Fruit fly (Drosophila melanogaster): ENCODE results near the gene hh.

hh gene

dm6 chr3R:23180980-23181630 lies 39.4 kb upstream of the hh start (continued):
- no peak for TF ChIP-seq grau (tag; optimal IDR thresholded peaks at IDR 0.05)
- no peak for TF ChIP-seq Nf-YA (GFP tag; IDR thresholded peaks at IDR 0.05)
- no peak for TF ChIP-seq disco-r (GFP tag; optimal IDR thresholded peaks at IDR 0.05)
- no peak for TF ChIP-seq CG42726 (GFP tag; IDR thresholded peaks at IDR 0.05; ENCODE audit: partially characterized antibody)
- peak; percentile 60 for TF ChIP-seq CG11504 (tag; optimal IDR thresholded peaks at IDR 0.05)
- peak; percentile 24 for TF ChIP-seq CG9727 (GFP tag; optimal IDR thresholded peaks at IDR 0.05)
- no peak for TF ChIP-seq vvl (GFP tag; IDR thresholded peaks at IDR 0.05)
- TF ChIP-seq Sry-δ (GFP tag; optimal IDR thresholded peaks at IDR 0.05), result no peak
- TF ChIP-seq CG11247 (GFP tag; IDR thresholded peaks at IDR 0.05), result no peak
- no peak for TF ChIP-seq sima (GFP tag; optimal IDR thresholded peaks at IDR 0.05)
- TF ChIP-seq org-1 (GFP tag; optimal IDR thresholded peaks at IDR 0.05), result no peak
- TF ChIP-seq seq (GFP tag; IDR thresholded peaks at IDR 0.05), result no peak
- TF ChIP-seq z (GFP tag; IDR thresholded peaks at IDR 0.05), result no peak
- TF ChIP-seq CG17802 (tag; optimal IDR thresholded peaks at IDR 0.05), result no peak
- TF ChIP-seq CG17385 (GFP tag; optimal IDR thresholded peaks at IDR 0.05), result no peak
- TF ChIP-seq kay (GFP tag; optimal IDR thresholded peaks at IDR 0.05), result peak; percentile 19
- TF ChIP-seq CG6683 (GFP tag; optimal IDR thresholded peaks at IDR 0.05), result no peak
- TF ChIP-seq Aef1 (GFP tag; IDR thresholded peaks at IDR 0.05), result no peak
- no peak for TF ChIP-seq CG12155 (GFP tag; optimal IDR thresholded peaks at IDR 0.05)
- TF ChIP-seq CG1024 (GFP tag; IDR thresholded peaks at IDR 0.05), result peak; percentile 42; the same call in 1 of the 2 replicates
- no peak for TF ChIP-seq CG6254 (GFP tag; optimal IDR thresholded peaks at IDR 0.05)
- TF ChIP-seq Adf1 (GFP tag; IDR thresholded peaks at IDR 0.05), result no peak
- TF ChIP-seq lab (GFP tag; optimal IDR thresholded peaks at IDR 0.05), result peak; percentile 68
- TF ChIP-seq CG16779 (GFP tag; IDR thresholded peaks at IDR 0.05), result no peak
- TF ChIP-seq CG5180 (GFP tag; optimal IDR thresholded peaks at IDR 0.05), result peak; percentile 22
- TF ChIP-seq CG34376 (GFP tag; optimal IDR thresholded peaks at IDR 0.05), result no peak
- no peak for TF ChIP-seq CG3281 (GFP tag; optimal IDR thresholded peaks at IDR 0.05)
- TF ChIP-seq tx (GFP tag; optimal IDR thresholded peaks at IDR 0.05), result no peak
- TF ChIP-seq Ravus (GFP tag; IDR thresholded peaks at IDR 0.05), result no peak
- peak; percentile 66 for TF ChIP-seq CG17359 (tag; optimal IDR thresholded peaks at IDR 0.05)
- no peak for TF ChIP-seq CG5953 (GFP tag; IDR thresholded peaks at IDR 0.05)
- peak; percentile 57 for TF ChIP-seq D19B (GFP tag; optimal IDR thresholded peaks at IDR 0.05)
- TF ChIP-seq CG34224 (GFP tag; IDR thresholded peaks at IDR 0.05; ENCODE audit: partially characterized antibody), result no peak
- TF ChIP-seq CG5245 (GFP tag; optimal IDR thresholded peaks at IDR 0.05), result no peak
- no peak for TF ChIP-seq Atf3 (GFP tag; optimal IDR thresholded peaks at IDR 0.05)
- TF ChIP-seq CG17829 (tag; optimal IDR thresholded peaks at IDR 0.05), result no peak
- TF ChIP-seq CG15011 (GFP tag; optimal IDR thresholded peaks at IDR 0.05), result peak; percentile 22
- no peak for TF ChIP-seq salm (tag; optimal IDR thresholded peaks at IDR 0.05)
- TF ChIP-seq pb (GFP tag; optimal IDR thresholded peaks at IDR 0.05), result no peak
- no peak for TF ChIP-seq Stat92E (GFP tag; optimal IDR thresholded peaks at IDR 0.05)
- TF ChIP-seq Atf6 (GFP tag; IDR thresholded peaks at IDR 0.05), result no peak
- no peak for TF ChIP-seq CG10959 (GFP tag; IDR thresholded peaks at IDR 0.05)
- no peak for TF ChIP-seq lov (optimal IDR thresholded peaks at IDR 0.05)
- no peak for TF ChIP-seq lov (GFP tag; IDR thresholded peaks at IDR 0.05)
- TF ChIP-seq ro (GFP tag; IDR thresholded peaks at IDR 0.05), result no peak
- TF ChIP-seq CG9876 (GFP tag; optimal IDR thresholded peaks at IDR 0.05), result no peak
- peak; percentile 18 for TF ChIP-seq CG4424 (GFP tag; optimal IDR thresholded peaks at IDR 0.05)
- TF ChIP-seq lola (GFP tag; optimal IDR thresholded peaks at IDR 0.05), result no peak
- no peak for TF ChIP-seq sisA (GFP tag; IDR thresholded peaks at IDR 0.05)
- TF ChIP-seq CG1603 (tag; optimal IDR thresholded peaks at IDR 0.05), result no peak
- peak; percentile 21 for TF ChIP-seq BtbVII (GFP tag; optimal IDR thresholded peaks at IDR 0.05)

Data from whole organism, embryonic.